Fruit fly (Drosophila melanogaster): ENCODE data around the gene Atg3.

Atg3 gene

DNA sequence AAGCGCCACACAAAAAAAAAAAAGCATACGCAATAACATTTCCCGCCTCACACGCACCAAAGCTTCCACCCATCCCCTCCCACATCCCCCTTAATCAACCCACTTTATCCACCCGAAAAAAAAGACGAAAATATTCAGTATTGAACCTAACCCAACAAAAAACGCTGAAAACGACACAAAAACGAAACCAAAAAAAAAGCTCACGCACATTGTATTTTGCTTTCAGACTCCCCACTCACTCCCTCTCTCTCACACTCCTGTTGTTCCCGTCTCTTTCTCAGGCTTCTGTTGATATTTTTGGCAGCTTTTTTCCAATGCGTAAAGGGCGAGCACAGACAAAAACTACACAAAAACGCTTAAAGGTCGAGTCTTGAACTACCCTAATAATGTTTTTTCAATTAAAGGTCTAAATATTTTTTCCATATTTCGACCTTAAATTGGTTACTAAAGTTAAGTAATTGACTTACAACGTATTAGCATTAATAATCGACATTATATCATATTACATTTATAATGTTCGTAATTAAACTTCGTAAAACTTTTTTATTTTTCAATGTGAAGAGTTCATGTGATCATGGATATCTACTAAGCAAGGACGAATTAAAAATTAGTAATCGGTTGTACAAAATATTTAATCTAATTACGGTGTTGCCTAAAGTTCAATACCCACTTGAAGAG lies 38.1 kb downstream of the Atg3 start (continued):
- TF ChIP-seq ase (GFP tag; IDR thresholded peaks at IDR 0.05) = peak; percentile 22; the same call in 1 of the 3 replicates
- no peak for TF ChIP-seq corto (GFP tag; optimal IDR thresholded peaks at IDR 0.05)
- TF ChIP-seq CG15601 (tag; optimal IDR thresholded peaks at IDR 0.05) = no peak
- no peak for TF ChIP-seq seq (GFP tag; IDR thresholded peaks at IDR 0.05)
- no peak for TF ChIP-seq en (GFP tag; optimal IDR thresholded peaks at IDR 0.05)
- peak; percentile 28 for TF ChIP-seq CG8388 (GFP tag; optimal IDR thresholded peaks at IDR 0.05)
- no peak for TF ChIP-seq C15 (GFP tag; IDR thresholded peaks at IDR 0.05)
- TF ChIP-seq HHEX (GFP tag; optimal IDR thresholded peaks at IDR 0.05) = peak; percentile 12
- TF ChIP-seq danr (GFP tag; IDR thresholded peaks at IDR 0.05) = peak; percentile 57
- peak; percentile 4 for TF ChIP-seq NK7.1 (GFP tag; optimal IDR thresholded peaks at IDR 0.05)
- no peak for TF ChIP-seq CG12744 (GFP tag; optimal IDR thresholded peaks at IDR 0.05)
- TF ChIP-seq Bdp1 (GFP tag; optimal IDR thresholded peaks at IDR 0.05) = no peak
- no peak for TF ChIP-seq Jarid2 (GFP tag; optimal IDR thresholded peaks at IDR 0.05)
- no peak for TF ChIP-seq CG11093 (GFP tag; IDR thresholded peaks at IDR 0.05)
- no peak for TF ChIP-seq Xrp1 (GFP tag; IDR thresholded peaks at IDR 0.05)
- no peak for TF ChIP-seq CG17612 (GFP tag; IDR thresholded peaks at IDR 0.05)
- TF ChIP-seq CG17385 (GFP tag; optimal IDR thresholded peaks at IDR 0.05) = peak; percentile 70
- peak; percentile 3 for TF ChIP-seq CG9817 (tag; optimal IDR thresholded peaks at IDR 0.05)
- TF ChIP-seq ro (GFP tag; IDR thresholded peaks at IDR 0.05) = no peak
- no peak for TF ChIP-seq CG2202 (tag; optimal IDR thresholded peaks at IDR 0.05)
- TF ChIP-seq pnt (GFP tag; optimal IDR thresholded peaks at IDR 0.05) = no peak
- TF ChIP-seq Antp (GFP tag; optimal IDR thresholded peaks at IDR 0.05) = peak; percentile 7
- TF ChIP-seq row (GFP tag; IDR thresholded peaks at IDR 0.05) = peak; percentile 81
- TF ChIP-seq CG34376 (GFP tag; optimal IDR thresholded peaks at IDR 0.05) = peak; percentile 71
- no peak for TF ChIP-seq CG11247 (GFP tag; IDR thresholded peaks at IDR 0.05)
- TF ChIP-seq Bteb2 (GFP tag; optimal IDR thresholded peaks at IDR 0.05) = no peak
- peak; percentile 48 for TF ChIP-seq run (tag; optimal IDR thresholded peaks at IDR 0.05)
- TF ChIP-seq Med (GFP tag) = peak; percentile 74
- TF ChIP-seq CG18599 (GFP tag; optimal IDR thresholded peaks at IDR 0.05) = peak; percentile 67
- peak; percentile 64 for TF ChIP-seq Dek (tag; optimal IDR thresholded peaks at IDR 0.05)
- TF ChIP-seq pho (GFP tag; optimal IDR thresholded peaks at IDR 0.05) = peak; percentile 29
- no peak for TF ChIP-seq Optix (GFP tag; IDR thresholded peaks at IDR 0.05)
- TF ChIP-seq CG6683 (GFP tag; optimal IDR thresholded peaks at IDR 0.05) = no peak
- TF ChIP-seq B-H1 (GFP tag; IDR thresholded peaks at IDR 0.05) = 0 out of 3 replicates have a peak, but pooled peaks have one; percentile 22
- no peak for TF ChIP-seq CG10959 (GFP tag; IDR thresholded peaks at IDR 0.05)
- TF ChIP-seq dysf (GFP tag; IDR thresholded peaks at IDR 0.05) = peak; percentile 77; the same call in 2 of the 3 replicates
- no peak for TF ChIP-seq BEAF-32 (GFP tag; optimal IDR thresholded peaks at IDR 0.05)
- TF ChIP-seq onecut (GFP tag; IDR thresholded peaks at IDR 0.05) = no peak
- TF ChIP-seq CG34224 (GFP tag; IDR thresholded peaks at IDR 0.05; ENCODE audit: partially characterized antibody) = 0 out of 3 replicates have a peak, but pooled peaks have one; percentile 28
- TF ChIP-seq Fer3 (tag; optimal IDR thresholded peaks at IDR 0.05) = peak; percentile 66
- TF ChIP-seq CG8944 (GFP tag; optimal IDR thresholded peaks at IDR 0.05) = no peak
- 0 out of 3 replicates have a peak, but pooled peaks have one; percentile 37 for TF ChIP-seq otp (GFP tag; IDR thresholded peaks at IDR 0.05)
- TF ChIP-seq ftz-f1 (GFP tag; optimal IDR thresholded peaks at IDR 0.05) = peak; percentile 91
- no peak for TF ChIP-seq CG33213 (GFP tag; optimal IDR thresholded peaks at IDR 0.05)
- TF ChIP-seq ci (GFP tag; IDR thresholded peaks at IDR 0.05) = no peak
- no peak for TF ChIP-seq CG10321 (GFP tag; IDR thresholded peaks at IDR 0.05)
- TF ChIP-seq gcm (GFP tag; optimal IDR thresholded peaks at IDR 0.05) = peak; percentile 61
- peak; percentile 57 to 73 for TF ChIP-seq Pdp1 (GFP tag; optimal IDR thresholded peaks at IDR 0.05)
- TF ChIP-seq ssp (GFP tag; IDR thresholded peaks at IDR 0.05) = 0 out of 2 replicates have a peak, but pooled peaks have one; percentile 8
- peak; percentile 60; the same call in 1 of the 2 replicates for TF ChIP-seq Adf1 (GFP tag; IDR thresholded peaks at IDR 0.05)

Data from whole organism, embryonic.